Worm (Caenorhabditis elegans) whole organism, mixed stage, embryonic: ENCODE measurements around the gene R09D1.13.

ENCODE experiments used
- M03D4.4 ChIP-seq: sonication (generic microtip); optimal IDR thresholded peaks from 2 replicates; lab custom pipeline; 2017; ENCODE audit warnings: mild to moderate bottlenecking, missing genetic modification characterization, missing compliant biosample characterization
- bed-3 ChIP-seq: fragments of 200-800 bp; sonication (Bioruptor generic); optimal IDR thresholded peaks from 3 replicates; lab custom pipeline; 2018; ENCODE audit warnings: mild to moderate bottlenecking, missing genetic modification characterization, moderate library complexity, missing compliant biosample characterization
- blmp-1 ChIP-seq: fragments of 150-350 bp; optimal IDR thresholded peaks from 2 replicates; lab custom pipeline; 2014; ENCODE audit warnings: missing biosample characterization, missing genetic modification characterization
- ceh-39 ChIP-seq: fragments of 150-350 bp; optimal IDR thresholded peaks from 2 replicates; lab custom pipeline; 2014; ENCODE audit warnings: missing biosample characterization, missing genetic modification characterization
- ceh-43 ChIP-seq: fragments of 200-800 bp; sonication (Bioruptor generic); optimal IDR thresholded peaks from 2 replicates; lab custom pipeline; 2018; ENCODE audit warnings: mild to moderate bottlenecking, missing genetic modification characterization, moderate library complexity, missing compliant biosample characterization
- ceh-83 ChIP-seq: fragments of 200-800 bp; sonication (Bioruptor generic); optimal IDR thresholded peaks from 2 replicates; lab custom pipeline; 2018; ENCODE audit warnings: mild to moderate bottlenecking, missing genetic modification characterization, missing compliant biosample characterization
- ces-1 ChIP-seq: fragments of 150-350 bp; optimal IDR thresholded peaks from 2 replicates; lab custom pipeline; 2014; ENCODE audit warnings: missing biosample characterization, missing genetic modification reagents, missing genetic modification characterization
- cnd-1 ChIP-seq: fragments of 200-800 bp; sonication (Bioruptor generic); optimal IDR thresholded peaks from 2 replicates; lab custom pipeline; 2018; ENCODE audit warnings: mild to moderate bottlenecking, missing genetic modification characterization, missing compliant biosample characterization
- drap-1 ChIP-seq: fragments of 200-800 bp; sonication (Bioruptor generic); optimal IDR thresholded peaks from 3 replicates; lab custom pipeline; 2018; ENCODE audit warnings: mild to moderate bottlenecking, missing genetic modification characterization, missing compliant biosample characterization
- elt-1 ChIP-seq: sonication (generic microtip); optimal IDR thresholded peaks from 2 replicates; lab custom pipeline; 2017; ENCODE audit warnings: missing genetic modification characterization, mild to moderate bottlenecking, missing compliant biosample characterization, antibody characterized with exemption, moderate library complexity, borderline replicate concordance; ENCODE audit not compliant: insufficient read depth
- elt-3 ChIP-seq: fragments of 150-350 bp; optimal IDR thresholded peaks from 2 replicates; lab custom pipeline; 2014; ENCODE audit warnings: missing biosample characterization, missing genetic modification characterization
- lin-13 ChIP-seq: fragments of 150-350 bp; optimal IDR thresholded peaks from 2 replicates; lab custom pipeline; 2014; ENCODE audit warnings: missing biosample characterization, missing genetic modification characterization
- lin-32 ChIP-seq: fragments of 200-800 bp; sonication (Bioruptor generic); optimal IDR thresholded peaks from 2 replicates; lab custom pipeline; 2018; ENCODE audit warnings: mild to moderate bottlenecking, missing genetic modification characterization, missing compliant biosample characterization
- lsy-2 ChIP-seq: fragments of 150-350 bp; optimal IDR thresholded peaks from 2 replicates; lab custom pipeline; 2014; ENCODE audit warnings: missing biosample characterization, missing genetic modification characterization
- mab-5 ChIP-seq: fragments of 150-350 bp; optimal IDR thresholded peaks from 2 replicates; lab custom pipeline; 2014; ENCODE audit warnings: missing biosample characterization, missing genetic modification characterization
- mep-1 ChIP-seq: fragments of 150-350 bp; optimal IDR thresholded peaks from 2 replicates; lab custom pipeline; 2017; ENCODE audit warnings: missing biosample characterization, missing genetic modification reagents, missing genetic modification characterization, inconsistent platforms
- mls-2 ChIP-seq: sonication (generic microtip); optimal IDR thresholded peaks from 2 replicates; lab custom pipeline; 2016; ENCODE audit warnings: mild to moderate bottlenecking, missing genetic modification characterization, moderate library complexity, missing compliant biosample characterization
- nhr-12 ChIP-seq: fragments of 150-350 bp; optimal IDR thresholded peaks from 2 replicates; lab custom pipeline; 2014; ENCODE audit warnings: missing biosample characterization, missing genetic modification characterization
- nhr-2 ChIP-seq: fragments of 150-350 bp; optimal IDR thresholded peaks from 2 replicates; lab custom pipeline; 2014; ENCODE audit warnings: missing biosample characterization, missing genetic modification characterization
- nhr-237 ChIP-seq: fragments of 150-350 bp; optimal IDR thresholded peaks from 2 replicates; lab custom pipeline; 2014; ENCODE audit warnings: missing biosample characterization, missing genetic modification characterization
- nhr-28 ChIP-seq: fragments of 150-350 bp; optimal IDR thresholded peaks from 2 replicates; lab custom pipeline; 2014; ENCODE audit warnings: missing biosample characterization, missing genetic modification characterization
- pha-4 ChIP-seq: fragments of 150-350 bp; optimal IDR thresholded peaks from 2 replicates; lab custom pipeline; 2018; ENCODE audit warnings: missing biosample characterization, missing genetic modification reagents, missing genetic modification characterization
- snpc-4 ChIP-seq: fragments of 150-350 bp; optimal IDR thresholded peaks from 2 replicates; lab custom pipeline; 2014; ENCODE audit warnings: missing biosample characterization, missing genetic modification characterization
- sptf-1 ChIP-seq: sonication (generic microtip); optimal IDR thresholded peaks from 2 replicates; lab custom pipeline; 2017; ENCODE audit warnings: mild to moderate bottlenecking, missing genetic modification characterization, moderate library complexity, missing compliant biosample characterization
- tbx-8 ChIP-seq: fragments of 200-800 bp; sonication (Bioruptor generic); optimal IDR thresholded peaks from 2 replicates; lab custom pipeline; 2018; ENCODE audit warnings: mild to moderate bottlenecking, missing genetic modification characterization, moderate library complexity, missing compliant biosample characterization
- unc-120 ChIP-seq: sonication (generic microtip); optimal IDR thresholded peaks from 2 replicates; lab custom pipeline; 2017; ENCODE audit warnings: missing genetic modification characterization, missing compliant biosample characterization; ENCODE audit not compliant: poor library complexity, severe bottlenecking
- unc-39 ChIP-seq: fragments of 150-350 bp; optimal IDR thresholded peaks from 2 replicates; lab custom pipeline; 2014; ENCODE audit warnings: missing biosample characterization, missing genetic modification characterization
- unc-62 ChIP-seq: fragments of 150-350 bp; optimal IDR thresholded peaks from 2 replicates; lab custom pipeline; 2014; ENCODE audit warnings: missing biosample characterization, missing genetic modification reagents, missing genetic modification characterization
- zip-8 ChIP-seq: fragments of 150-350 bp; optimal IDR thresholded peaks from 2 replicates; lab custom pipeline; 2014; ENCODE audit warnings: missing biosample characterization, missing genetic modification characterization
- ztf-11 ChIP-seq: fragments of 150-350 bp; optimal IDR thresholded peaks from 2 replicates; lab custom pipeline; 2014; ENCODE audit warnings: missing biosample characterization, missing genetic modification characterization

R09D1.13 gene

ce11 chrII:9477567-9477966, 32.3 kb upstream of the R09D1.13 start, which contains the start of gene chil-27:
Gene chil-27 (plus strand): TSS chrII:9477867.
- TF ChIP-seq ceh-83 (GFP tag; lab: Kevin White, UChicago), result no peak
- no peak for TF ChIP-seq mls-2 (tag; lab: Kevin White, UChicago)
- TF ChIP-seq unc-39 (tag; lab: Kevin White, UChicago), result no peak
- TF ChIP-seq lsy-2 (tag; lab: Kevin White, UChicago), result no peak
- TF ChIP-seq zip-8 (tag; lab: Kevin White, UChicago), result no peak

DNA sequence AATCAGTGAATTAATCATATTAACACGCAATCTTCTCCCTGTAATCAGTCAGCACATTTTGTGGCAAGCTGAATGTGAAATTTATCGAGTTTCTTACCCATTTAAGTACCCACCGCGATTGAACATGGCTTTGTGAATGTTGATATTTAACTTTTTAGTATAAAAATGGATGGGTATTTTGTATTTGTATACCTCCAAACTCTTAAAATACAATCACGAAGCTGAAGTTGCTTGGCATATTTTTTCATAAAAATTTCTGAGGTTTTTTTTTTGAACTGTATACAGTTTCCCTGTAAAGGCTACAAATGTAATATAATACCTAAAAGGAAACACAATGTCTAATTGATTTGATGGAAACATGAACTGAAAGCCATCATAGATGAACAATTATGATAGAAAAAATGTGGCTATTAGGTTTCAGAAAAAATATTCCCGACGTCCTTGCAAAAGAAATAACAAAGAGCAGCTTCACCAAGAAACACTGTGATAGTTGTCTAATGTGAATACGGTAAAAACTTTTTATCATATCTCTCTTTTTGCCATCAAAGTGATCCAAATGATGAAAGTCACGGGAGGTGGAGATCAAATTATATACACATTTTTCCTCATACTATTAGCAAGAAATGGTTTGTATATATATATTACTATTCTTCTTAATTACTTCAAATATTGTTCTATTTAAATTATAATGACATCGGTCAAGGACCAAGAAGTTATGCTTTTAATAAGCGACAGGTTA, 29.3 kb upstream of the R09D1.13 start, which contains the start of the genes chil-25 and chil-26:
TSS of gene chil-25 (minus strand) at position 101 of the 739 bp plus-strand sequence.
TSS of gene chil-26 (plus strand) at position 689 of the 739 bp plus-strand sequence.
- no peak for TF ChIP-seq lsy-2 (tag; lab: Kevin White, UChicago)
- no peak for TF ChIP-seq unc-62 (GFP tag; lab: Kevin White, UChicago)
- TF ChIP-seq blmp-1 (tag; lab: Kevin White, UChicago), result no peak
- no peak for TF ChIP-seq ceh-43 (GFP tag; lab: Kevin White, UChicago)
- TF ChIP-seq elt-3 (tag; lab: Kevin White, UChicago), result no peak
- no peak for TF ChIP-seq ceh-39 (tag; lab: Kevin White, UChicago)
- no peak for TF ChIP-seq M03D4.4 (tag; lab: Kevin White, UChicago)
- no peak for TF ChIP-seq lin-32 (GFP tag; lab: Kevin White, UChicago)
- TF ChIP-seq drap-1, result no peak
- no peak for TF ChIP-seq tbx-8 (GFP tag; lab: Kevin White, UChicago)
- no peak for TF ChIP-seq nhr-28 (tag; lab: Kevin White, UChicago)
- no peak for TF ChIP-seq sptf-1
- no peak for TF ChIP-seq mab-5 (tag; lab: Kevin White, UChicago)
- no peak for TF ChIP-seq snpc-4
- TF ChIP-seq unc-39 (tag; lab: Kevin White, UChicago), result no peak
- no peak for TF ChIP-seq unc-120 (tag; lab: Kevin White, UChicago)
- TF ChIP-seq nhr-12 (tag; lab: Kevin White, UChicago), result no peak
- no peak for TF ChIP-seq lin-13 (tag; lab: Kevin White, UChicago)
- TF ChIP-seq mep-1 (tag; lab: Kevin White, UChicago), result no peak
- no peak for TF ChIP-seq ceh-83 (GFP tag; lab: Kevin White, UChicago)

ce11 chrII:9470027-9470426, 24.8 kb upstream of the R09D1.13 start, which contains the start of gene T19H5.6:
Gene T19H5.6 (minus strand): TSS chrII:9470221.
- TF ChIP-seq nhr-237 (tag; lab: Kevin White, UChicago) (no peak), mab-5 (tag; lab: Kevin White, UChicago) (no peak), bed-3 (no peak), pha-4 (tag; lab: Kevin White, UChicago) (no peak), mls-2 (tag; lab: Kevin White, UChicago) (no peak), cnd-1 (no peak), M03D4.4 (tag; lab: Kevin White, UChicago) (no peak), elt-1 (tag; lab: Kevin White, UChicago) (no peak), zip-8 (tag; lab: Kevin White, UChicago) (no peak)

DNA sequence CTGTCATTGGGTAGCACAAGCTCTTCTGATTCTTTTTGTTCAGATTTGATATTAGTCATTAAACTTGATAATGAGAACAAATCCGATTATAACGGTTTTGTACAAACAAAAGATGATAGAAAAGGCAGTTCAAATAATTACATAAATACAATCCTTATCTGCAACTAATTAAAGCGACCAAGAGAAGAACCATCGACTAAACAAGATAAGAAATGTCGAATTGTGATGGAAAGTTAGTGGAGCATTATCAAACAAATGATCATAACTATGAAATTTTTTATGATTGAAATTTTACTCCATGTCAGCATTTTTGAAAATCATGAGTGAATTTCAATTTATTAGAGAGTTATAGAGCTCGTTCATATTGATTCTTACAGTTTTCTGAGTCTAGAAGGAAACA, 23.1 kb upstream of the R09D1.13 start, which contains the start of gene chil-23:
TSS of gene chil-23 (minus strand) at position 198 of the 400 bp plus-strand sequence.
- TF ChIP-seq nhr-28 (tag; lab: Kevin White, UChicago) (no peak), nhr-2 (tag; lab: Kevin White, UChicago) (no peak), ztf-11 (tag; lab: Kevin White, UChicago) (no peak), ceh-39 (tag; lab: Kevin White, UChicago) (no peak), tbx-8 (GFP tag; lab: Kevin White, UChicago) (no peak), nhr-237 (tag; lab: Kevin White, UChicago) (no peak), sptf-1 (no peak), ces-1 (no peak), lin-13 (tag; lab: Kevin White, UChicago) (no peak), mab-5 (tag; lab: Kevin White, UChicago) (no peak), blmp-1 (tag; lab: Kevin White, UChicago) (no peak), elt-3 (tag; lab: Kevin White, UChicago) (no peak), M03D4.4 (tag; lab: Kevin White, UChicago) (no peak), lin-32 (GFP tag; lab: Kevin White, UChicago) (no peak), nhr-12 (tag; lab: Kevin White, UChicago) (no peak), mep-1 (tag; lab: Kevin White, UChicago) (no peak), pha-4 (tag; lab: Kevin White, UChicago) (no peak), unc-120 (tag; lab: Kevin White, UChicago) (no peak), drap-1 (no peak)
